Worm (Caenorhabditis elegans) whole organism, midembryonic: ENCODE results near the gene bath-4.

Experiments
- T22C8.4 ChIP-seq: fragments of 200-800 bp; sonication (Bioruptor generic); IDR thresholded peaks from 2 replicates; pipeline ENCODE4 v1.3.6; 2022; ENCODE audit warnings: missing genetic modification characterization, missing compliant biosample characterization
- cog-1 ChIP-seq: sonication (generic microtip); optimal IDR thresholded peaks from 2 replicates; lab custom pipeline; 2016; ENCODE audit warnings: missing genetic modification characterization, missing compliant biosample characterization
- flt-1 ChIP-seq: fragments of 200-800 bp; sonication (Bioruptor generic); IDR thresholded peaks from 2 replicates; pipeline ENCODE4 v1.3.6; 2022; ENCODE audit warnings: missing genetic modification characterization, missing compliant biosample characterization
- klf-2 ChIP-seq: fragments of 200-800 bp; sonication (Bioruptor generic); conservative IDR thresholded peaks from 2 replicates; pipeline ENCODE4 v1.3.6; 2022; ENCODE audit warnings: missing genetic modification reagents, missing genetic modification characterization, missing compliant biosample characterization
- ref-1 ChIP-seq: fragments of 200-800 bp; sonication (Bioruptor generic); conservative IDR thresholded peaks from 2 replicates; pipeline ENCODE4 v1.3.6; 2022; ENCODE audit warnings: missing genetic modification reagents, missing genetic modification characterization, missing compliant biosample characterization
- ztf-23 ChIP-seq: fragments of 200-800 bp; sonication (Bioruptor generic); IDR thresholded peaks from 2 replicates; pipeline ENCODE4 v1.3.6; 2022; ENCODE audit warnings: missing genetic modification reagents, missing genetic modification characterization, missing compliant biosample characterization
- ztf-29 ChIP-seq: fragments of 200-800 bp; sonication (Bioruptor generic); IDR thresholded peaks from 2 replicates; pipeline ENCODE4 v1.3.6; 2022; ENCODE audit warnings: missing genetic modification reagents, missing genetic modification characterization, missing compliant biosample characterization

- TF ChIP-seq ztf-23 (GFP tag; lab: Robert Waterston, UW) (no peak), ref-1 (no peak), ztf-29 (GFP tag; lab: Robert Waterston, UW) (no peak), cog-1 (no peak), flt-1 (GFP tag; lab: Robert Waterston, UW) (no peak), T22C8.4 (GFP tag; lab: Robert Waterston, UW) (no peak), klf-2 (GFP tag; lab: Robert Waterston, UW) (no peak)
Observed at ce11 chrII:1949119-1949518, 31.4 kb upstream of the bath-4 start.
